Fruit fly (Drosophila melanogaster) whole organism, pupa: ENCODE measurements around the gene CG13055.

Experiments used
- CG13204 ChIP-seq: fragments of 200-800 bp; sonication (Bioruptor generic); optimal IDR thresholded peaks from 2 replicates; lab custom pipeline; 2018; ENCODE audit warnings: missing biosample characterization, mild to moderate bottlenecking, missing genetic modification characterization, moderate library complexity
- CG15710 ChIP-seq: fragments of 200-800 bp; sonication (Bioruptor generic); optimal IDR thresholded peaks from 2 replicates; lab custom pipeline; 2018; ENCODE audit warnings: missing biosample characterization, mild to moderate bottlenecking, missing genetic modification characterization, moderate library complexity
- CG34367 ChIP-seq: fragments of 200-800 bp; sonication (Bioruptor generic); optimal IDR thresholded peaks from 2 replicates; lab custom pipeline; 2018; ENCODE audit warnings: missing biosample characterization, mild to moderate bottlenecking, missing genetic modification characterization
- EcR ChIP-seq: fragments of 200-800 bp; sonication (Bioruptor generic); optimal IDR thresholded peaks from 3 replicates; lab custom pipeline; 2019; ENCODE audit warnings: missing biosample characterization, missing genetic modification characterization, mild to moderate bottlenecking, moderate library complexity, missing genetic modification reagents
- gl ChIP-seq: fragments of 200-800 bp; sonication (Bioruptor generic); optimal IDR thresholded peaks from 2 replicates; lab custom pipeline; 2018; ENCODE audit warnings: missing biosample characterization, mild to moderate bottlenecking, missing genetic modification characterization
- rn ChIP-seq: fragments of 200-800 bp; sonication (Bioruptor generic); IDR thresholded peaks from 2 replicates; pipeline ENCODE4 v1.3.6; 2022; ENCODE audit warnings: missing biosample characterization, missing genetic modification characterization

dm6 chr3L:16217203-16217602 is 35.0 kb downstream of the CG13055 start, which contains the start of gene CG13073:
- TF ChIP-seq CG15710 (tag; lab: Kevin White, UChicago) (no peak), rn (no peak), gl (no peak), CG13204 (GFP tag; lab: Kevin White, UChicago) (no peak), CG34367 (no peak), EcR (no peak)
